Worm (Caenorhabditis elegans): ENCODE results near the gene D1044.7.

D1044.7 gene

ce11 chrIII:5543050-5543449 lies 34.5 kb upstream of the D1044.7 start, which contains the start of gene D1044.6:
Gene D1044.6, minus strand, starts transcription at chrIII:5543177.
- TF ChIP-seq bed-3 (GFP tag; optimal IDR thresholded peaks at IDR 0.05) (no peak), unc-120 (tag; optimal IDR thresholded peaks at IDR 0.05; ENCODE audit: poor library complexity, severe bottlenecking) (no peak), mep-1 (tag; optimal IDR thresholded peaks at IDR 0.05) (no peak), ceh-39 (tag; optimal IDR thresholded peaks at IDR 0.05) (no peak), pha-4 (tag; optimal IDR thresholded peaks at IDR 0.05) (no peak), ztf-11 (tag; optimal IDR thresholded peaks at IDR 0.05) (no peak)

- TF ChIP-seq ceh-83 (GFP tag; optimal IDR thresholded peaks at IDR 0.05), result no peak
- no peak for TF ChIP-seq elt-1 (tag; optimal IDR thresholded peaks at IDR 0.05; ENCODE audit: borderline replicate concordance, insufficient read depth)
- TF ChIP-seq ztf-11 (tag; optimal IDR thresholded peaks at IDR 0.05), result no peak
- TF ChIP-seq cnd-1 (tag; optimal IDR thresholded peaks at IDR 0.05), result no peak
Measured at ce11 chrIII:5541777-5542176, 33.2 kb upstream of the D1044.7 start.

DNA sequence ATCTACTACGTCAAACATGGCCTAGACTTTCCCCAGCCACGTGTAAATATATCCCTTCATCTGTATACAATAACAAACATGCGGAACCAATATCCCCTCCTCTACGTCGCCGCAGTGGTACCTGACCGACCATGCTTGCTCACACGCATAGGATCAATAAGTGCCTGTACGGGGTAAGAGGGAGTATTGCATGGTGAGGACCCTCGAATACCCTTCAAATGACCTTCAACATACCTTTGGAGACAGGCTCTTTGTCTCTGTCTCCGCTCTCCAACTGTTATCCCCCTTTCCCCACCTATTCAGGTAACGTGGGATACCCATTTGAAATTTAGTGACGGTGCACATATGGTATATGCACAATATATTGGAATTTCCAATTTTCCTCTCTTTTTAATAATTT lies 17.4 kb upstream of the D1044.7 start, which contains the start of gene dex-1:
TSS of gene dex-1 (plus strand) at position 132 of the 400 bp plus-strand sequence.
- TF ChIP-seq tbx-8 (GFP tag; optimal IDR thresholded peaks at IDR 0.05) (no peak), bed-3 (GFP tag; optimal IDR thresholded peaks at IDR 0.05) (no peak), nhr-2 (tag; optimal IDR thresholded peaks at IDR 0.05) (peak; percentile 99), elt-3 (tag; optimal IDR thresholded peaks at IDR 0.05) (no peak), nhr-76 (tag; optimal IDR thresholded peaks at IDR 0.05) (no peak), zip-8 (tag; optimal IDR thresholded peaks at IDR 0.05) (peak; percentile 42), drap-1 (GFP tag; optimal IDR thresholded peaks at IDR 0.05) (no peak), mls-2 (tag; optimal IDR thresholded peaks at IDR 0.05) (no peak)

DNA sequence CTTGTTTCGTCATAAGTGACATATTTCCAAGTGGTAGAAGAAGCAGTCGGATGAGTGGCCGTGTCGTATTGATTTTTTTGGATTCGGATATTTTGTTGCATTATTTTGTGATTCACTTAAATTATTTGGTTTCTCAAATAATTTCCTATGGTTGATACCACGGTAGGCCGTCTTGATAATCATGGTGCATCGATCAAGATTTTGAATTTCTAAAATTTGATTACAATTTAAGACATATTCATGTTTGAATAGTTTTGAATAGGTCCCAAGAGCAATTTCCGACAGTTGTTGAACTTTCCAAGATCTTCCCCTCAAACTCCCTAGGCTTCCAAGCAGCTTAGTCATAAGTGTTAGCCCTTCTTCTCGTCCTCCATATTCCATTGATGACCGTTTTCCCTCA lies 13.4 kb upstream of the D1044.7 start, which contains the start of gene D1044.4:
TSS of gene D1044.4 (minus strand) at position 101 of the 400 bp plus-strand sequence.
- no peak for TF ChIP-seq tbx-8 (GFP tag; optimal IDR thresholded peaks at IDR 0.05)
- no peak for TF ChIP-seq unc-62 (GFP tag; optimal IDR thresholded peaks at IDR 0.05)
- no peak for TF ChIP-seq ham-2 (GFP tag; optimal IDR thresholded peaks at IDR 0.05)
- TF ChIP-seq unc-120 (tag; optimal IDR thresholded peaks at IDR 0.05; ENCODE audit: poor library complexity, severe bottlenecking), result no peak
- no peak for TF ChIP-seq elt-1 (tag; optimal IDR thresholded peaks at IDR 0.05; ENCODE audit: borderline replicate concordance, insufficient read depth)
- no peak for TF ChIP-seq nhr-2 (tag; optimal IDR thresholded peaks at IDR 0.05)
- no peak for TF ChIP-seq lsy-2 (tag; optimal IDR thresholded peaks at IDR 0.05)
- no peak for TF ChIP-seq lin-32 (GFP tag; optimal IDR thresholded peaks at IDR 0.05)
- no peak for TF ChIP-seq nhr-237 (tag; optimal IDR thresholded peaks at IDR 0.05)
- TF ChIP-seq elt-3 (tag; optimal IDR thresholded peaks at IDR 0.05), result no peak
- no peak for TF ChIP-seq flh-1 (GFP tag; optimal IDR thresholded peaks at IDR 0.05)
- TF ChIP-seq nhr-12 (tag; optimal IDR thresholded peaks at IDR 0.05), result no peak
- no peak for TF ChIP-seq ceh-43 (GFP tag; optimal IDR thresholded peaks at IDR 0.05)
- no peak for TF ChIP-seq cnd-1 (tag; optimal IDR thresholded peaks at IDR 0.05)
- TF ChIP-seq M03D4.4 (tag; optimal IDR thresholded peaks at IDR 0.05), result no peak
- TF ChIP-seq unc-39 (tag; optimal IDR thresholded peaks at IDR 0.05), result no peak
- TF ChIP-seq mab-5 (tag; optimal IDR thresholded peaks at IDR 0.05), result no peak
- no peak for TF ChIP-seq ceh-83 (GFP tag; optimal IDR thresholded peaks at IDR 0.05)
- TF ChIP-seq ceh-39 (tag; optimal IDR thresholded peaks at IDR 0.05), result no peak
- no peak for TF ChIP-seq hlh-1 (tag; optimal IDR thresholded peaks at IDR 0.05)

DNA sequence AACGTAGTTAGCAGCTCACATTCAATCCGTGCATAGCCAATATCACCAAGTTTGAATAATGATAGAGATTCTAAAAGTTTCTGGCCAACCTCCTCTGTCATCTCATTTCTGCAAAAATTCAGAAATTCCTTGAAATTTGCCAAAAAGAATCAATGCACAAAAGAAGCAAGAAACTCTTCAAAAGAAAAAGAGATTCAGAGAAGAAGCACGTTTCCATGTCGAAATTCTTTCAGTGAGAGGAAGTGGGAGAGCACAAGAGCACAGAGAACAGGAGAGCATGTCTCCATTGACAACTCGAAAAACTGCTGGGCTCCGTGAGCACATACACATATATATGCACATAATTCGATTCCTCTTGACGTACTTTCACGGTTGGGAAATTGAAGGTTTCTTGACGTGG lies 8.9 kb upstream of the D1044.7 start, which contains the start of gene nekl-4:
TSS of gene nekl-4 (minus strand) at position 101 of the 400 bp plus-strand sequence.
- no peak for TF ChIP-seq bed-3 (GFP tag; optimal IDR thresholded peaks at IDR 0.05)
- TF ChIP-seq unc-39 (tag; optimal IDR thresholded peaks at IDR 0.05), result no peak
- no peak for TF ChIP-seq nhr-2 (tag; optimal IDR thresholded peaks at IDR 0.05)
- TF ChIP-seq tbx-8 (GFP tag; optimal IDR thresholded peaks at IDR 0.05), result no peak
- no peak for TF ChIP-seq nhr-76 (tag; optimal IDR thresholded peaks at IDR 0.05)
- no peak for TF ChIP-seq mls-2 (tag; optimal IDR thresholded peaks at IDR 0.05)
- TF ChIP-seq nhr-28 (tag; optimal IDR thresholded peaks at IDR 0.05), result no peak

- TF ChIP-seq ces-1 (GFP tag; optimal IDR thresholded peaks at IDR 0.05) (no peak), zip-8 (tag; optimal IDR thresholded peaks at IDR 0.05) (no peak), nhr-2 (tag; optimal IDR thresholded peaks at IDR 0.05) (no peak), pha-4 (tag; optimal IDR thresholded peaks at IDR 0.05) (no peak), nhr-237 (tag; optimal IDR thresholded peaks at IDR 0.05) (no peak), bed-3 (GFP tag; optimal IDR thresholded peaks at IDR 0.05) (no peak), lin-13 (tag; optimal IDR thresholded peaks at IDR 0.05) (no peak), drap-1 (GFP tag; optimal IDR thresholded peaks at IDR 0.05) (no peak), elt-1 (tag; optimal IDR thresholded peaks at IDR 0.05; ENCODE audit: borderline replicate concordance, insufficient read depth) (no peak), unc-39 (tag; optimal IDR thresholded peaks at IDR 0.05) (no peak), elt-3 (tag; optimal IDR thresholded peaks at IDR 0.05) (no peak), M03D4.4 (tag; optimal IDR thresholded peaks at IDR 0.05) (no peak)
Measured at ce11 chrIII:5512502-5512901, 3.9 kb upstream of the D1044.7 start, which contains the start of gene pqn-25. Gene pqn-25, minus strand, starts transcription at chrIII:5512602.

Data from whole organism, mixed stage, embryonic.